Fruit fly (Drosophila melanogaster) whole organism, adult: ENCODE data around the gene CG6431.

Experiments
- CG14711 ChIP-seq: fragments of 200-800 bp; sonication (Bioruptor generic); optimal IDR thresholded peaks from 2 replicates; lab custom pipeline; 2018; ENCODE audit warnings: missing biosample characterization, mild to moderate bottlenecking, missing genetic modification characterization, moderate library complexity
- CG1620 ChIP-seq: fragments of 200-800 bp; sonication (Bioruptor generic); optimal IDR thresholded peaks from 2 replicates; lab custom pipeline; 2016; ENCODE audit warnings: missing biosample characterization, missing genetic modification characterization
- Mnt ChIP-seq: fragments of 200-800 bp; sonication (Bioruptor generic); optimal IDR thresholded peaks from 2 replicates; lab custom pipeline; 2016; ENCODE audit warnings: missing biosample characterization, mild to moderate bottlenecking, missing genetic modification characterization
- cic ChIP-seq: fragments of 200-800 bp; sonication (Bioruptor generic); optimal IDR thresholded peaks from 2 replicates; lab custom pipeline; 2017; ENCODE audit warnings: missing biosample characterization, mild to moderate bottlenecking, missing genetic modification characterization, moderate library complexity
- kay ChIP-seq: fragments of 200-800 bp; sonication (Bioruptor generic); peaks from one replicate; lab custom pipeline; 2016; ENCODE audit warnings: missing biosample characterization, missing genetic modification characterization, borderline replicate concordance
- toe ChIP-seq: fragments of 200-800 bp; sonication (Bioruptor generic); optimal IDR thresholded peaks from 2 replicates; lab custom pipeline; 2016; ENCODE audit warnings: missing biosample characterization, missing genetic modification characterization

DNA sequence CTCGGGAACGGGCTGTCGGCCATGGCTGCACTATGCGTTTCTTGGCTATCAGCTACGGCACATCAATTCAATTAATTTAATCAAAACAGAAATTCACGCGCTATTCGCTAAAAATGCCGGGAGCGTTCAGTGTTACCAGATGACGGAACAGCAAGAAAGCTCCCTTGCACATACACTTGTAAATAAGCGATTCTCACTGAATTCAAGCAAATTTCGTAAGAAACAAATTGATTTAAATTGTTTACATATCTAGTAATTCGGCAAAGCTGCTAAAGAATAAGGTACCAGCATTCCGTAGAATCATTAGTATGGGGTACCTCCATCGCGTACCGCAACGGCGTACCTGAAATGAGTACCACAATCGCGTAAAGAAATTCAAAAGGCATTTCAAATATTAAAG is 11.9 kb downstream of the CG6431 start, which contains the start of gene Nup107:
- TF ChIP-seq kay (GFP tag; lab: Kevin White, UChicago) (no peak), Mnt (GFP tag; lab: Kevin White, UChicago) (no peak), CG1620 (GFP tag; lab: Kevin White, UChicago) (no peak), CG14711 (tag; lab: Kevin White, UChicago) (no peak), cic (GFP tag; lab: Kevin White, UChicago) (no peak), toe (GFP tag; lab: Kevin White, UChicago) (no peak)
